Worm (Caenorhabditis elegans) whole organism, L4 larva: ENCODE measurements around the gene K01A11.3.

ENCODE experiments used
- D1046.2 ChIP-seq: fragments of 200-800 bp; sonication (Bioruptor generic); IDR thresholded peaks from 2 replicates; pipeline ENCODE4 v1.3.6; 2022; ENCODE audit warnings: missing genetic modification characterization, missing compliant biosample characterization
- F10B5.3 ChIP-seq: sonication (generic microtip); optimal IDR thresholded peaks from 2 replicates; lab custom pipeline; 2016; ENCODE audit warnings: mild to moderate bottlenecking, missing genetic modification characterization, missing compliant biosample characterization
- F26F4.8 ChIP-seq: fragments of 200-800 bp; sonication (Bioruptor generic); conservative IDR thresholded peaks from 2 replicates; pipeline ENCODE4 v1.3.6; 2022; ENCODE audit warnings: missing genetic modification characterization, missing compliant biosample characterization
- F37D6.2 ChIP-seq: sonication (generic microtip); optimal IDR thresholded peaks from 2 replicates; lab custom pipeline; 2016; ENCODE audit warnings: mild to moderate bottlenecking, missing genetic modification characterization, missing compliant biosample characterization
- R02D3.7 ChIP-seq: fragments of 150-350 bp; sonication (generic microtip); optimal IDR thresholded peaks from 3 replicates; lab custom pipeline; 2014; ENCODE audit warnings: missing biosample characterization, missing genetic modification characterization
- T20F7.1 ChIP-seq: fragments of 200-800 bp; sonication (Bioruptor generic); optimal IDR thresholded peaks from 2 replicates; lab custom pipeline; 2018; ENCODE audit warnings: mild to moderate bottlenecking, missing genetic modification characterization, missing compliant biosample characterization
- T26A8.4 ChIP-seq: fragments of 200-800 bp; sonication (Bioruptor generic); IDR thresholded peaks from 2 replicates; pipeline ENCODE4 v1.3.6; 2022; ENCODE audit warnings: missing genetic modification characterization, missing compliant biosample characterization
- Y5F2A.4 ChIP-seq: fragments of 200-800 bp; sonication (Bioruptor generic); optimal IDR thresholded peaks from 2 replicates; lab custom pipeline; 2018; ENCODE audit warnings: mild to moderate bottlenecking, missing genetic modification characterization, missing compliant biosample characterization
- ZK546.5 ChIP-seq, 2 experiments: sonication (generic microtip); optimal IDR thresholded peaks; 2 replicates each; lab custom pipeline; 2017; ENCODE audit warnings: missing biosample characterization in 2 of 2, missing genetic modification characterization in 2 of 2
- aha-1 ChIP-seq: fragments of 150-350 bp; peaks from one replicate; lab custom pipeline; 2014; ENCODE audit warnings: missing biosample characterization, missing genetic modification characterization
- ama-1 ChIP-seq: fragments of 150-350 bp; optimal IDR thresholded peaks from 2 replicates; lab custom pipeline; 2014; ENCODE audit warnings: inconsistent platforms, mixed read lengths
- attf-4 ChIP-seq: sonication (generic microtip); optimal IDR thresholded peaks from 3 replicates; lab custom pipeline; 2017; ENCODE audit warnings: missing biosample characterization, missing genetic modification characterization
- ceh-20 ChIP-seq: fragments of 200-800 bp; sonication (Bioruptor generic); IDR thresholded peaks from 2 replicates; pipeline ENCODE4 v1.3.6; 2022; ENCODE audit warnings: missing genetic modification reagents, missing genetic modification characterization, missing compliant biosample characterization
- ceh-28 ChIP-seq: fragments of 150-350 bp; optimal IDR thresholded peaks from 2 replicates; lab custom pipeline; 2014; ENCODE audit warnings: missing biosample characterization, missing genetic modification reagents, missing genetic modification characterization
- ceh-44 ChIP-seq: fragments of 200-800 bp; sonication (Bioruptor generic); IDR thresholded peaks from 2 replicates; pipeline ENCODE4 v1.3.6; 2022; ENCODE audit warnings: missing genetic modification reagents, missing genetic modification characterization, missing compliant biosample characterization
- ceh-62 ChIP-seq: sonication (generic microtip); optimal IDR thresholded peaks from 2 replicates; lab custom pipeline; 2017; ENCODE audit warnings: missing biosample characterization, missing genetic modification characterization
- daf-12 ChIP-seq: fragments of 150-350 bp; optimal IDR thresholded peaks from 2 replicates; lab custom pipeline; 2014; ENCODE audit warnings: missing biosample characterization, missing genetic modification reagents, missing genetic modification characterization
- dmd-6 ChIP-seq: fragments of 200-800 bp; sonication (Bioruptor generic); IDR thresholded peaks from 2 replicates; pipeline ENCODE4 v1.3.6; 2022; ENCODE audit warnings: missing genetic modification reagents, missing genetic modification characterization, missing compliant biosample characterization
- dve-1 ChIP-seq: sonication (generic microtip); optimal IDR thresholded peaks from 2 replicates; lab custom pipeline; 2017; ENCODE audit warnings: antibody characterized with exemption, mild to moderate bottlenecking, missing genetic modification characterization, missing compliant biosample characterization; ENCODE audit not compliant: insufficient read depth
- egl-27 ChIP-seq: sonication (generic microtip); optimal IDR thresholded peaks from 3 replicates; lab custom pipeline; 2017; ENCODE audit warnings: missing biosample characterization, missing genetic modification reagents, missing genetic modification characterization
- fkh-10 ChIP-seq: fragments of 150-350 bp; optimal IDR thresholded peaks from 2 replicates; lab custom pipeline; 2014; ENCODE audit warnings: missing biosample characterization, missing genetic modification reagents, missing genetic modification characterization
- fos-1 ChIP-seq: fragments of 150-350 bp; optimal IDR thresholded peaks from 2 replicates; lab custom pipeline; 2014; ENCODE audit warnings: missing biosample characterization, missing genetic modification characterization
- hlh-11 ChIP-seq: fragments of 200-800 bp; sonication (Bioruptor generic); optimal IDR thresholded peaks from 2 replicates; lab custom pipeline; 2018; ENCODE audit warnings: mild to moderate bottlenecking, missing genetic modification characterization, missing compliant biosample characterization
- hmg-1.1 ChIP-seq: fragments of 200-800 bp; sonication (Bioruptor generic); IDR thresholded peaks from 2 replicates; pipeline ENCODE4 v1.3.6; 2022; ENCODE audit warnings: missing genetic modification reagents, missing genetic modification characterization, missing compliant biosample characterization
- jun-1 ChIP-seq: fragments of 150-350 bp; optimal IDR thresholded peaks from 2 replicates; lab custom pipeline; 2014; ENCODE audit warnings: missing biosample characterization, missing genetic modification reagents, missing genetic modification characterization
- lim-7 ChIP-seq: fragments of 200-800 bp; sonication (Bioruptor generic); IDR thresholded peaks from 2 replicates; pipeline ENCODE4 v1.3.6; 2022; ENCODE audit warnings: missing genetic modification characterization, missing compliant biosample characterization
- lin-38 ChIP-seq: fragments of 200-800 bp; sonication (Bioruptor generic); IDR thresholded peaks from 2 replicates; pipeline ENCODE4 v1.3.6; 2022; ENCODE audit warnings: missing genetic modification reagents, missing genetic modification characterization, missing compliant biosample characterization
- lir-3 ChIP-seq: sonication (generic microtip); optimal IDR thresholded peaks from 2 replicates; lab custom pipeline; 2016; ENCODE audit warnings: mild to moderate bottlenecking, missing genetic modification characterization, missing compliant biosample characterization
- mdt-29 ChIP-seq: fragments of 200-800 bp; sonication (Bioruptor generic); IDR thresholded peaks from 2 replicates; pipeline ENCODE4 v1.3.6; 2022; ENCODE audit warnings: missing genetic modification reagents, missing genetic modification characterization, missing compliant biosample characterization
- mep-1 ChIP-seq: fragments of 150-350 bp; sonication (generic microtip); optimal IDR thresholded peaks from 3 replicates; lab custom pipeline; 2014; ENCODE audit warnings: missing biosample characterization, missing genetic modification characterization
- mxl-3 ChIP-seq: fragments of 200-800 bp; sonication (Bioruptor generic); optimal IDR thresholded peaks from 2 replicates; lab custom pipeline; 2018; ENCODE audit warnings: mild to moderate bottlenecking, missing genetic modification characterization, missing compliant biosample characterization
- nhr-10 ChIP-seq: fragments of 150-350 bp; optimal IDR thresholded peaks from 2 replicates; lab custom pipeline; 2014; ENCODE audit warnings: missing biosample characterization, missing genetic modification characterization
- nhr-102 ChIP-seq: sonication (generic microtip); optimal IDR thresholded peaks from 2 replicates; lab custom pipeline; 2016; ENCODE audit warnings: mild to moderate bottlenecking, missing genetic modification characterization, moderate library complexity, missing compliant biosample characterization
- nhr-11 ChIP-seq: fragments of 150-350 bp; optimal IDR thresholded peaks from 2 replicates; lab custom pipeline; 2014; ENCODE audit warnings: missing biosample characterization, missing genetic modification characterization
- nhr-111 ChIP-seq: fragments of 200-800 bp; sonication (Bioruptor generic); optimal IDR thresholded peaks from 2 replicates; lab custom pipeline; 2018; ENCODE audit warnings: mild to moderate bottlenecking, missing genetic modification characterization, missing compliant biosample characterization
- nhr-237 ChIP-seq: sonication (generic microtip); optimal IDR thresholded peaks from 2 replicates; lab custom pipeline; 2017; ENCODE audit warnings: missing biosample characterization, missing genetic modification characterization
- nhr-25 ChIP-seq: sonication (generic microtip); optimal IDR thresholded peaks from 2 replicates; lab custom pipeline; 2017; ENCODE audit warnings: missing genetic modification characterization, mild to moderate bottlenecking, missing compliant biosample characterization, antibody characterized with exemption, moderate library complexity, borderline replicate concordance; ENCODE audit not compliant: insufficient read depth
- nhr-28 ChIP-seq: fragments of 150-350 bp; optimal IDR thresholded peaks from 2 replicates; lab custom pipeline; 2014; ENCODE audit warnings: missing biosample characterization, missing genetic modification characterization
- nhr-41 ChIP-seq: fragments of 200-800 bp; sonication (Bioruptor generic); IDR thresholded peaks from 2 replicates; pipeline ENCODE4 v1.3.6; 2022; ENCODE audit warnings: missing genetic modification reagents, missing genetic modification characterization, missing compliant biosample characterization
- nhr-48 ChIP-seq: sonication (generic microtip); optimal IDR thresholded peaks from 2 replicates; lab custom pipeline; 2016; ENCODE audit warnings: mild to moderate bottlenecking, missing genetic modification characterization, missing compliant biosample characterization
- nhr-76 ChIP-seq: fragments of 150-350 bp; optimal IDR thresholded peaks from 2 replicates; lab custom pipeline; 2014; ENCODE audit warnings: missing biosample characterization, missing genetic modification characterization
- nhr-77 ChIP-seq: fragments of 150-350 bp; optimal IDR thresholded peaks from 2 replicates; lab custom pipeline; 2014; ENCODE audit warnings: missing biosample characterization, missing genetic modification characterization
- pqm-1 ChIP-seq: sonication (generic microtip); optimal IDR thresholded peaks from 2 replicates; lab custom pipeline; 2017; ENCODE audit warnings: missing biosample characterization, missing genetic modification characterization
- sdz-12 ChIP-seq: fragments of 200-800 bp; sonication (Bioruptor generic); optimal IDR thresholded peaks from 2 replicates; lab custom pipeline; 2018; ENCODE audit warnings: mild to moderate bottlenecking, missing genetic modification characterization, missing compliant biosample characterization
- set-16 ChIP-seq: fragments of 200-800 bp; sonication (Bioruptor generic); IDR thresholded peaks from 2 replicates; pipeline ENCODE4 v1.3.6; 2022; ENCODE audit warnings: missing genetic modification reagents, missing genetic modification characterization, missing compliant biosample characterization
- spr-1 ChIP-seq: sonication (generic microtip); optimal IDR thresholded peaks from 2 replicates; lab custom pipeline; 2016; ENCODE audit warnings: mild to moderate bottlenecking, missing genetic modification characterization, missing compliant biosample characterization
- tag-97 ChIP-seq: fragments of 200-800 bp; sonication (Bioruptor generic); IDR thresholded peaks from 2 replicates; pipeline ENCODE4 v1.3.6; 2022; ENCODE audit warnings: missing genetic modification characterization, missing compliant biosample characterization
- unc-62 ChIP-seq, 3 experiments: fragments of 150-350 bp in 1 of 3; sonication (generic microtip); optimal IDR thresholded peaks in 2 of 3; peaks in 1 of 3; 1 replicate in 1 of 3; 2 replicates in 2 of 3; lab custom pipeline; 2014 to 2017; ENCODE audit warnings: missing biosample characterization in 3 of 3, missing genetic modification characterization in 3 of 3, missing genetic modification reagents in 3 of 3, missing genotype in 1 of 3
- zfp-2 ChIP-seq: sonication (generic microtip); optimal IDR thresholded peaks from 2 replicates; lab custom pipeline; 2016; ENCODE audit warnings: mild to moderate bottlenecking, missing genetic modification characterization, missing compliant biosample characterization
- zip-11 ChIP-seq: fragments of 200-800 bp; sonication (Bioruptor generic); IDR thresholded peaks from 2 replicates; pipeline ENCODE4 v1.3.6; 2022; ENCODE audit warnings: missing genetic modification characterization, missing compliant biosample characterization
- zip-2 ChIP-seq: fragments of 150-350 bp; optimal IDR thresholded peaks from 2 replicates; lab custom pipeline; 2014; ENCODE audit warnings: missing biosample characterization, missing genetic modification characterization
- ztf-7 ChIP-seq: fragments of 150-350 bp; optimal IDR thresholded peaks from 2 replicates; lab custom pipeline; 2014; ENCODE audit warnings: missing biosample characterization, missing genetic modification characterization

Gene K01A11.3

ce11 chrIII:3456226-3456625 is 3.8 kb upstream of the K01A11.3 start (continued):
- peak; percentile 87 for TF ChIP-seq mxl-3 (GFP tag; lab: Kevin White, UChicago)
- TF ChIP-seq nhr-25 (tag; lab: Kevin White, UChicago), result peak; percentile 91
- TF ChIP-seq ZK546.5 (tag; optimal IDR thresholded peaks at IDR 0.05; lab: Kevin White, UChicago), result peak in 1 of 2 experiments; percentile 64
- TF ChIP-seq lir-3 (tag; lab: Kevin White, UChicago), result peak; percentile 71
- peak; percentile 95 for TF ChIP-seq T20F7.1 (GFP tag; lab: Kevin White, UChicago)
- peak; percentile 89 for TF ChIP-seq zip-2 (tag; lab: Kevin White, UChicago)
- TF ChIP-seq F26F4.8 (GFP tag; lab: Robert Waterston, UW), result no peak
- TF ChIP-seq nhr-28 (tag; lab: Kevin White, UChicago), result peak; percentile 96
- TF ChIP-seq pqm-1, result peak; percentile 45
- no peak for TF ChIP-seq ceh-28 (tag; lab: Kevin White, UChicago)
- TF ChIP-seq hmg-1.1, result peak; percentile 99
- no peak for TF ChIP-seq ceh-62 (tag; lab: Kevin White, UChicago)
- TF ChIP-seq nhr-76 (tag; lab: Kevin White, UChicago), result peak; percentile 68
- TF ChIP-seq lim-7 (GFP tag; lab: Robert Waterston, UW), result no peak
- TF ChIP-seq zip-11, result no peak
- peak; percentile 97 for TF ChIP-seq nhr-102
- peak; percentile 91 for TF ChIP-seq zfp-2 (tag; lab: Kevin White, UChicago)
- no peak for TF ChIP-seq nhr-111 (GFP tag; lab: Kevin White, UChicago)
- peak; percentile 74 for TF ChIP-seq ztf-7 (tag; lab: Kevin White, UChicago)
- peak; percentile 96 for TF ChIP-seq fkh-10
- peak; percentile 18 for TF ChIP-seq F10B5.3 (tag; lab: Kevin White, UChicago)
- peak; percentile 95 for TF ChIP-seq F37D6.2 (tag; lab: Kevin White, UChicago)
- peak; percentile 100 for TF ChIP-seq dve-1 (tag; lab: Kevin White, UChicago)
- TF ChIP-seq Y5F2A.4 (GFP tag; lab: Kevin White, UChicago), result peak; percentile 61
- peak; percentile 89 for TF ChIP-seq nhr-48 (tag; lab: Kevin White, UChicago)
- TF ChIP-seq daf-12 (tag; lab: Kevin White, UChicago), result no peak
- TF ChIP-seq dmd-6 (GFP tag; lab: Robert Waterston, UW), result peak; percentile 98
- peak; percentile 96 for TF ChIP-seq D1046.2 (GFP tag; lab: Robert Waterston, UW)
- TF ChIP-seq nhr-41 (GFP tag; lab: Robert Waterston, UW), result 0 out of 2 replicates have a peak, but pooled peaks have one; percentile 15
- TF ChIP-seq T26A8.4 (GFP tag; lab: Robert Waterston, UW), result peak; percentile 98
- peak; percentile 98 for TF ChIP-seq aha-1 (tag; lab: Kevin White, UChicago)
- TF ChIP-seq nhr-237, result peak; percentile 73
- no peak for TF ChIP-seq tag-97 (GFP tag; lab: Robert Waterston, UW)
- TF ChIP-seq sdz-12 (GFP tag; lab: Kevin White, UChicago), result no peak
- TF ChIP-seq lin-38 (GFP tag; lab: Robert Waterston, UW), result peak; percentile 100
- TF ChIP-seq hlh-11 (tag; lab: Kevin White, UChicago), result peak; percentile 97
- TF ChIP-seq set-16 (GFP tag; lab: Robert Waterston, UW), result 0 out of 2 replicates have a peak, but pooled peaks have one; percentile 7
- TF ChIP-seq ama-1 (lab: Kevin White, UChicago), result peak; percentile 60
- TF ChIP-seq R02D3.7 (tag; lab: Kevin White, UChicago), result peak; percentile 7
- peak; percentile 95 for TF ChIP-seq jun-1 (tag; lab: Kevin White, UChicago)
- TF ChIP-seq nhr-10, result peak; percentile 63
- TF ChIP-seq ceh-44, result peak; percentile 53; the same call in 1 of the 2 replicates
- TF ChIP-seq nhr-11 (tag; lab: Kevin White, UChicago), result peak; percentile 97
- peak; percentile 98 for TF ChIP-seq mep-1
- TF ChIP-seq unc-62 (GFP tag; optimal IDR thresholded peaks at IDR 0.05 in 1 of 2; lab: Kevin White, UChicago), result peak in 1 of 2 experiments; percentile 99
- TF ChIP-seq unc-62 (tag; optimal IDR thresholded peaks at IDR 0.05; lab: Kevin White, UChicago), result no peak
- peak; percentile 94 for TF ChIP-seq spr-1 (tag; lab: Kevin White, UChicago)
- TF ChIP-seq ceh-20 (GFP tag; lab: Robert Waterston, UW), result peak; percentile 98
- TF ChIP-seq nhr-77 (tag; lab: Kevin White, UChicago), result peak; percentile 99
- no peak for TF ChIP-seq egl-27 (tag; lab: Kevin White, UChicago)
- peak; percentile 95 for TF ChIP-seq mdt-29 (GFP tag; lab: Robert Waterston, UW)
- no peak for TF ChIP-seq attf-4
- peak; percentile 52 for TF ChIP-seq fos-1 (tag; lab: Kevin White, UChicago)
